Worm (Caenorhabditis elegans): Measurements from ENCODE around the gene sid-3.
A peak's percentile ranks its signal among the peaks of the same experiment; 100 is the strongest.

The sid-3 gene

ce11 chrX:17216178-17216577 is 30.0 kb downstream of the sid-3 start (continued):
- TF ChIP-seq madf-5 (GFP tag; IDR thresholded peaks at IDR 0.05) (no peak), zag-1 (tag; optimal IDR thresholded peaks at IDR 0.05) (no peak), lim-7 (GFP tag; IDR thresholded peaks at IDR 0.05) (no peak), ceh-62 (tag; optimal IDR thresholded peaks at IDR 0.05) (no peak), egl-43 (GFP tag; IDR thresholded peaks at IDR 0.05) (no peak), nhr-28 (tag; optimal IDR thresholded peaks at IDR 0.05) (peak; percentile 92), nhr-11 (tag; optimal IDR thresholded peaks at IDR 0.05) (peak; percentile 86), rbr-2 (tag; optimal IDR thresholded peaks at IDR 0.05) (no peak), vab-7 (GFP tag; IDR thresholded peaks at IDR 0.05) (no peak), snpc-1.2 (GFP tag; IDR thresholded peaks at IDR 0.05) (no peak), daf-19 (GFP tag; conservative IDR thresholded peaks at IDR 0.05) (no peak), gei-8 (GFP tag; optimal IDR thresholded peaks at IDR 0.05) (no peak), ctbp-1 (GFP tag; IDR thresholded peaks at IDR 0.05) (no peak), nhr-42 (GFP tag; IDR thresholded peaks at IDR 0.05) (no peak), ztf-11 (tag; optimal IDR thresholded peaks at IDR 0.05) (no peak), mdl-1 (tag; optimal IDR thresholded peaks at IDR 0.05) (peak; percentile 71 to 88), nhr-25 (tag; optimal IDR thresholded peaks at IDR 0.05; ENCODE audit: borderline replicate concordance, insufficient read depth) (no peak), R02D3.7 (tag; optimal IDR thresholded peaks at IDR 0.05) (no peak), daf-8 (GFP tag; IDR thresholded peaks at IDR 0.05) (no peak), ztf-7 (tag; optimal IDR thresholded peaks at IDR 0.05) (no peak), dpl-1 (GFP tag; optimal IDR thresholded peaks at IDR 0.05) (no peak), lin-1 (GFP tag; IDR thresholded peaks at IDR 0.05) (0 out of 2 replicates have a peak, but pooled peaks have one; percentile 16), daf-12 (tag; optimal IDR thresholded peaks at IDR 0.05) (no peak), spr-3 (GFP tag; optimal IDR thresholded peaks at IDR 0.05) (no peak), nhr-10 (tag; optimal IDR thresholded peaks at IDR 0.05) (peak; percentile 43), dmd-9 (GFP tag; IDR thresholded peaks at IDR 0.05) (no peak), ZK337.2 (GFP tag; IDR thresholded peaks at IDR 0.05) (no peak), hlh-11 (tag; optimal IDR thresholded peaks at IDR 0.05) (peak; percentile 63), mep-1 (tag; optimal IDR thresholded peaks at IDR 0.05) (peak; percentile 11), zfp-3 (GFP tag; conservative IDR thresholded peaks at IDR 0.05) (no peak), attf-4 (tag; optimal IDR thresholded peaks at IDR 0.05) (no peak), tag-97 (GFP tag; IDR thresholded peaks at IDR 0.05) (no peak), lir-3 (tag; optimal IDR thresholded peaks at IDR 0.05) (no peak), F44E2.7 (GFP tag; IDR thresholded peaks at IDR 0.05) (no peak), lin-29 (GFP tag; IDR thresholded peaks at IDR 0.05) (no peak), ama-1 (optimal IDR thresholded peaks at IDR 0.05) (no peak), lsy-2 (tag; optimal IDR thresholded peaks at IDR 0.05) (peak in 1 of 2 experiments; percentile 39), ZK546.5 (tag; optimal IDR thresholded peaks at IDR 0.05) (no peak), zip-2 (tag; optimal IDR thresholded peaks at IDR 0.05) (no peak), php-3 (GFP tag; IDR thresholded peaks at IDR 0.05) (no peak), lin-15B (tag; optimal IDR thresholded peaks at IDR 0.05) (no peak), dve-1 (tag; optimal IDR thresholded peaks at IDR 0.05; ENCODE audit: insufficient read depth) (peak; percentile 50), Y5F2A.4 (GFP tag; optimal IDR thresholded peaks at IDR 0.05) (no peak), aly-2 (tag; optimal IDR thresholded peaks at IDR 0.05) (no peak), zfp-2 (tag; optimal IDR thresholded peaks at IDR 0.05) (no peak), egl-27 (tag; optimal IDR thresholded peaks at IDR 0.05) (no peak), mxl-2 (GFP tag; conservative IDR thresholded peaks at IDR 0.05) (no peak), hlh-30 (tag; optimal IDR thresholded peaks at IDR 0.05; ENCODE audit: insufficient read depth) (peak; percentile 63)
